Fruit fly (Drosophila melanogaster): ENCODE measurements around the gene janB.

The janB gene

DNA sequence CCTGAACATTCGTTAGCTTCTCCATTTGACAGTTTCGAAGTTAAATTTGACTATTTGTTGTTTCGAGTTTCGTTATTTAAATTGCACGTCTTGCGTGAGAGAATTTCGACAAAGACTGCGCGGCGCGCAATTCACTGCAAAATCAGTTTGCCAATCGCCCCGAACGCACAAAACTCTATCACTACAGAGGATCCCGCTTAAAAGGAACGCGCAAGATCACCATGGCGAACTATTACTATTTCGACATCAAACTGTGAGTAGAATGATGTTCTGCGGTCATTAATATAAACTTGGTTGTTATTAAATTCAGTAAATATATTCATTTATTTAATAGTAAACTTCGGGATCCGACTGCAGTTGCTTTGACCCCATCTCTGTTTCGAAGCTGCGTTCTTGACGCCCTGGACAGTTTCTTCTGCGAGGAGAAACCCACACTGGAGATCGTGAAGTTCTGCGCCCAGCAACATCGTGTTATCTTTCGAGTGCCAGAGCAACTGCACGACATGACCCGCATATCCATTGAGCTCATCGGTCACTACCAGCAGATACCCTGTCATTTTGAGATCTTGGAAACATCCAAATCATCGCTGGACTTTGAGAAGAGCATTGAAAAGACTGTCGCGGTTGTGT lies 17.5 kb upstream of the janB start, which contains the start of the genes Rpp14b and spn-A (continued):
- peak; percentile 18 for TF ChIP-seq fd59A (GFP tag; optimal IDR thresholded peaks at IDR 0.05)
- TF ChIP-seq Eip78C (GFP tag), result peak; percentile 80
- peak; percentile 61 for TF ChIP-seq CG8119 (GFP tag; IDR thresholded peaks at IDR 0.05)
- no peak for TF ChIP-seq CG8319 (GFP tag; optimal IDR thresholded peaks at IDR 0.05)
- TF ChIP-seq Gug (GFP tag; IDR thresholded peaks at IDR 0.05), result no peak
- TF ChIP-seq CG6854 (GFP tag; optimal IDR thresholded peaks at IDR 0.05), result no peak
- TF ChIP-seq CG8632 (GFP tag; optimal IDR thresholded peaks at IDR 0.05), result no peak
- no peak for TF ChIP-seq Smox (GFP tag; optimal IDR thresholded peaks at IDR 0.05)
- no peak for TF ChIP-seq CG10631 (GFP tag; optimal IDR thresholded peaks at IDR 0.05)
- TF ChIP-seq CG6792 (GFP tag; optimal IDR thresholded peaks at IDR 0.05), result peak; percentile 19
- TF ChIP-seq Sox14 (GFP tag; optimal IDR thresholded peaks at IDR 0.05), result peak; percentile 63
- TF ChIP-seq Met (GFP tag; optimal IDR thresholded peaks at IDR 0.05), result peak; percentile 19
- TF ChIP-seq acj6 (GFP tag; optimal IDR thresholded peaks at IDR 0.05), result peak; percentile 50
- peak; percentile 28 for TF ChIP-seq CG3919 (GFP tag; optimal IDR thresholded peaks at IDR 0.05)
- TF ChIP-seq OdsH (GFP tag; optimal IDR thresholded peaks at IDR 0.05), result peak; percentile 52
- no peak for TF ChIP-seq Lpt (GFP tag; optimal IDR thresholded peaks at IDR 0.05)
- no peak for TF ChIP-seq CG1621 (tag; optimal IDR thresholded peaks at IDR 0.05)
- TF ChIP-seq ss (GFP tag; optimal IDR thresholded peaks at IDR 0.05), result peak in 1 of 2 experiments; percentile 12
- TF ChIP-seq svp (GFP tag), result peak; percentile 77
- peak; percentile 58; the same call in 2 of the 3 replicates for TF ChIP-seq eg (GFP tag; IDR thresholded peaks at IDR 0.05)
- TF ChIP-seq CG6808 (GFP tag; optimal IDR thresholded peaks at IDR 0.05), result no peak
- no peak for TF ChIP-seq CG6163 (GFP tag; IDR thresholded peaks at IDR 0.05)
- TF ChIP-seq Eip93F (GFP tag; optimal IDR thresholded peaks at IDR 0.05), result peak; percentile 32
- TF ChIP-seq CG6276 (GFP tag; optimal IDR thresholded peaks at IDR 0.05), result no peak
- peak; percentile 59 for TF ChIP-seq Hr39 (GFP tag; optimal IDR thresholded peaks at IDR 0.05)
- no peak for TF ChIP-seq CG16779 (tag; optimal IDR thresholded peaks at IDR 0.05)

DNA sequence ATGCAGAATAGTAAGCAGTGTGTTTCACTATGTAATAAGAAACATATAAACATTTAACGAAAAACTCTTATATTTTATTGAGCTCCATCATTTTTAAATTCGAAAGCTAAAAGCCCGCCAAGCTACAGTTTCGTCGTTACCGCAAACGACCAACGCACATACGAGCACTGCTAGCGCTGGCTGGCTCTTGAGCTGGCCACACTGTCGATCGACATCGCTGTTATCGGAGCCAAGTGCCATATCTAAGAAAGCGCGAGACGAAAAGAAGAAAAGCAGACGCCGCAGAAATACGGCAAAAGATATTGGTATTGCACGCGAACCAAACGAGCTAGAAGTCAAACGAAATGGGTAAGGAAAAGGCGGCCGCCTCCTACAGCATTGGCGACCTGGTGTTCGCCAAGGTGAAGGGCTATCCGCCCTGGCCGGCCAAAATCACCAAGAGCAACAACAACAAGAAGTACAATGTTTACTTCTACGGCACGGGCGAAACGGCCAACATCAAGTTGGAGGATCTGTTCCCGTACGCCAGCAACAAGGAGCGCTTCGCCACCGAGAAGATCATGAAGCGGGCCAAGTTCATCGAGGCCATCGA lies 14.0 kb upstream of the janB start, which contains the start of gene Jasper:
Gene Jasper, plus strand, starts transcription at position 60 of the 592 bp plus-strand sequence.
- TF ChIP-seq cyc (GFP tag; optimal IDR thresholded peaks at IDR 0.05), result no peak
- TF ChIP-seq CG15336 (GFP tag; IDR thresholded peaks at IDR 0.05), result peak; percentile 15; the same call in 1 of the 2 replicates
- peak; percentile 14 for TF ChIP-seq CG3032 (tag; optimal IDR thresholded peaks at IDR 0.05)
- no peak for TF ChIP-seq CG34406 (GFP tag; optimal IDR thresholded peaks at IDR 0.05)
- no peak for TF ChIP-seq Hr4 (GFP tag; optimal IDR thresholded peaks at IDR 0.05)
- peak; percentile 7 for TF ChIP-seq fkh (GFP tag; optimal IDR thresholded peaks at IDR 0.05)
- peak; percentile 5 for TF ChIP-seq CG6854 (GFP tag; optimal IDR thresholded peaks at IDR 0.05)
- TF ChIP-seq Sox102F (GFP tag; optimal IDR thresholded peaks at IDR 0.05), result no peak
- peak; percentile 28 for TF ChIP-seq dsx (GFP tag; optimal IDR thresholded peaks at IDR 0.05; ENCODE audit: poor library complexity, severe bottlenecking)
- TF ChIP-seq ss (GFP tag; optimal IDR thresholded peaks at IDR 0.05), result no peak
- no peak for TF ChIP-seq CG11762 (GFP tag; optimal IDR thresholded peaks at IDR 0.05; ENCODE audit: insufficient read depth)
- TF ChIP-seq Sox14 (GFP tag; optimal IDR thresholded peaks at IDR 0.05), result peak; percentile 29
- TF ChIP-seq Eip78C (GFP tag), result no peak
- peak; percentile 33 for TF ChIP-seq CG1621 (tag; optimal IDR thresholded peaks at IDR 0.05)

DNA sequence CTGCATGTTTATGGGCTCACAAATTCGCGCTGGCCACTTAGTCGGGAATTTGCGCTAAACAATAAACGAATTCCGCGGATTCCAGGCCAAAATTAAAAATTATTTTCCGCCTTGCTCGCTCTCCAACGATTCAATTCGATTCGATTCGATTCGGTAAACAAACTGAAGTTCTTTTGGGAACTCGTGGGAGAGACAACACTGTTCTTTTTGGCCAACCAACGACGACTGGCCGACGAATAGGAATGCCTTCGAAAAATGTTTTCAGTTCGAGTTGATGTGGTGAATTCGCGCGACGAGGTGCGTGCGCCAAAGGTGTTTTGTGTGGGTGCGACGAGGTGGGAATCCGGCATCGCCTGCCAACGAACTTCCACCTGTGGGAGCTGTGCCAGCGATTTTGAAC lies 13.4 kb upstream of the janB start, which contains the start of gene CG15528:
Gene CG15528, minus strand, starts transcription at position 180 of the 400 bp plus-strand sequence.
- TF ChIP-seq CG32006 (GFP tag; optimal IDR thresholded peaks at IDR 0.05) (no peak), CG16779 (tag; optimal IDR thresholded peaks at IDR 0.05) (no peak), Ets96B (tag; optimal IDR thresholded peaks at IDR 0.05) (no peak), fd85E (GFP tag; optimal IDR thresholded peaks at IDR 0.05) (no peak), acj6 (GFP tag; optimal IDR thresholded peaks at IDR 0.05) (no peak), Sox15 (GFP tag; optimal IDR thresholded peaks at IDR 0.05) (no peak), OdsH (GFP tag; optimal IDR thresholded peaks at IDR 0.05) (no peak), Eip78C (GFP tag) (no peak), CG6163 (GFP tag; IDR thresholded peaks at IDR 0.05) (no peak), CG9139 (GFP tag; optimal IDR thresholded peaks at IDR 0.05) (no peak), CG31627 (GFP tag; optimal IDR thresholded peaks at IDR 0.05) (no peak), ss (GFP tag; optimal IDR thresholded peaks at IDR 0.05) (no peak), Hr39 (GFP tag; optimal IDR thresholded peaks at IDR 0.05) (no peak), Sox14 (GFP tag; optimal IDR thresholded peaks at IDR 0.05) (no peak), Lpt (GFP tag; optimal IDR thresholded peaks at IDR 0.05) (no peak), Hr38 (GFP tag; optimal IDR thresholded peaks at IDR 0.05) (no peak), CG8319 (GFP tag; optimal IDR thresholded peaks at IDR 0.05) (no peak), lz (GFP tag; optimal IDR thresholded peaks at IDR 0.05) (no peak), Gug (GFP tag; IDR thresholded peaks at IDR 0.05) (no peak)

Data from whole organism, prepupa.